Worm (Caenorhabditis elegans): ENCODE data around the gene tag-164.

Gene tag-164

ce11 chrIII:13464493-13465362, 5.4 kb downstream of the tag-164 start, which contains the start of gene kel-3:
TSS of gene kel-3 (plus strand) at chrIII:13464820.
- TF ChIP-seq tbx-2 (tag; optimal IDR thresholded peaks at IDR 0.05) (no peak), C08G9.2 (tag; optimal IDR thresholded peaks at IDR 0.05) (no peak), unc-55 (GFP tag; optimal IDR thresholded peaks at IDR 0.05) (peak; percentile 49), Y22D7AL.16 (tag; optimal IDR thresholded peaks at IDR 0.05) (no peak), elt-2 (tag; optimal IDR thresholded peaks at IDR 0.05) (peak; percentile 63), ama-1 (optimal IDR thresholded peaks at IDR 0.05) (peak; percentile 85), ceh-34 (tag; optimal IDR thresholded peaks at IDR 0.05) (no peak), ceh-18 (tag; optimal IDR thresholded peaks at IDR 0.05) (peak; percentile 34), ceh-14 (tag; optimal IDR thresholded peaks at IDR 0.05) (no peak), nfya-1 (tag; optimal IDR thresholded peaks at IDR 0.05) (no peak), tbx-7 (tag; optimal IDR thresholded peaks at IDR 0.05) (no peak), ceh-2 (tag; optimal IDR thresholded peaks at IDR 0.05) (no peak), ttx-3 (tag; optimal IDR thresholded peaks at IDR 0.05) (no peak), sox-4 (tag; optimal IDR thresholded peaks at IDR 0.05) (no peak), ceh-22 (tag; optimal IDR thresholded peaks at IDR 0.05) (no peak), eyg-1 (tag; optimal IDR thresholded peaks at IDR 0.05) (no peak), pqm-1 (tag; optimal IDR thresholded peaks at IDR 0.05) (peak; percentile 8), K02D7.2 (tag; optimal IDR thresholded peaks at IDR 0.05) (no peak)

- TF ChIP-seq pha-2 (tag; optimal IDR thresholded peaks at IDR 0.05) = no peak
- TF ChIP-seq syd-9 (tag; optimal IDR thresholded peaks at IDR 0.05) = no peak
- TF ChIP-seq eyg-1 (tag; optimal IDR thresholded peaks at IDR 0.05) = no peak
- TF ChIP-seq fkh-6 (tag; optimal IDR thresholded peaks at IDR 0.05) = no peak
- no peak for TF ChIP-seq tbx-7 (tag; optimal IDR thresholded peaks at IDR 0.05)
- TF ChIP-seq hlh-8 (tag; optimal IDR thresholded peaks at IDR 0.05) = no peak
- peak; percentile 29 for TF ChIP-seq ceh-31 (tag; optimal IDR thresholded peaks at IDR 0.05)
- peak; percentile 58 for TF ChIP-seq dve-1 (tag; optimal IDR thresholded peaks at IDR 0.05)
- TF ChIP-seq K02D7.2 (tag; optimal IDR thresholded peaks at IDR 0.05) = no peak
- TF ChIP-seq dmd-4 (tag; optimal IDR thresholded peaks at IDR 0.05; ENCODE audit: borderline replicate concordance) = no peak
- no peak for TF ChIP-seq gmeb-2 (tag; optimal IDR thresholded peaks at IDR 0.05)
- no peak for TF ChIP-seq ahr-1 (tag; optimal IDR thresholded peaks at IDR 0.05)
- TF ChIP-seq unc-55 (GFP tag; optimal IDR thresholded peaks at IDR 0.05) = peak; percentile 29
- no peak for TF ChIP-seq pqm-1 (tag; optimal IDR thresholded peaks at IDR 0.05)
- TF ChIP-seq Y22D7AL.16 (tag; optimal IDR thresholded peaks at IDR 0.05) = no peak
- TF ChIP-seq ceh-18 (tag; optimal IDR thresholded peaks at IDR 0.05) = no peak
- TF ChIP-seq pax-1 (tag; optimal IDR thresholded peaks at IDR 0.05) = peak; percentile 70
- no peak for TF ChIP-seq T23F11.4 (GFP tag; optimal IDR thresholded peaks at IDR 0.05)
- no peak for TF ChIP-seq hlh-15 (tag; optimal IDR thresholded peaks at IDR 0.05)
- TF ChIP-seq ceh-9 (tag; optimal IDR thresholded peaks at IDR 0.05) = no peak
- TF ChIP-seq ref-2 (tag; optimal IDR thresholded peaks at IDR 0.05) = no peak
- no peak for TF ChIP-seq ceh-19 (GFP tag; optimal IDR thresholded peaks at IDR 0.05)
- no peak for TF ChIP-seq C38D4.7 (GFP tag; optimal IDR thresholded peaks at IDR 0.05)
- no peak for TF ChIP-seq ceh-24 (tag; optimal IDR thresholded peaks at IDR 0.05)
- no peak for TF ChIP-seq unc-3 (GFP tag; conservative IDR thresholded peaks at IDR 0.05)
- no peak for TF ChIP-seq unc-3 (tag; optimal IDR thresholded peaks at IDR 0.05)
- no peak for TF ChIP-seq ceh-22 (tag; optimal IDR thresholded peaks at IDR 0.05)
- no peak for TF ChIP-seq madf-2 (tag; optimal IDR thresholded peaks at IDR 0.05)
- no peak for TF ChIP-seq odd-2 (tag; optimal IDR thresholded peaks at IDR 0.05)
- no peak for TF ChIP-seq ets-4 (tag; optimal IDR thresholded peaks at IDR 0.05)
- TF ChIP-seq fkh-10 (GFP tag; optimal IDR thresholded peaks at IDR 0.05) = no peak
- TF ChIP-seq sdc-2 (tag; optimal IDR thresholded peaks at IDR 0.05) = no peak
- no peak for TF ChIP-seq nhr-232 (tag; optimal IDR thresholded peaks at IDR 0.05)
- no peak for TF ChIP-seq pha-4 (tag; optimal IDR thresholded peaks at IDR 0.05)
- no peak for TF ChIP-seq ceh-34 (tag; optimal IDR thresholded peaks at IDR 0.05)
- no peak for TF ChIP-seq hlh-30 (tag; optimal IDR thresholded peaks at IDR 0.05; ENCODE audit: insufficient read depth)
- TF ChIP-seq che-1 (tag; optimal IDR thresholded peaks at IDR 0.05) = no peak
- no peak for TF ChIP-seq nhr-11 (tag; optimal IDR thresholded peaks at IDR 0.05)
- peak; percentile 69 for TF ChIP-seq ceh-48 (tag; optimal IDR thresholded peaks at IDR 0.05)
These were observed 6.7 kb downstream of the tag-164 start, which contains the start of gene cdk-5 for ce11 chrIII:13465918-13466592. TSS of gene cdk-5 (minus strand) at chrIII:13466342.

Data from whole organism, late embryonic.